1 fruit fly cellular context compared by ENCODE assay signal in the genomic region with DNA sequence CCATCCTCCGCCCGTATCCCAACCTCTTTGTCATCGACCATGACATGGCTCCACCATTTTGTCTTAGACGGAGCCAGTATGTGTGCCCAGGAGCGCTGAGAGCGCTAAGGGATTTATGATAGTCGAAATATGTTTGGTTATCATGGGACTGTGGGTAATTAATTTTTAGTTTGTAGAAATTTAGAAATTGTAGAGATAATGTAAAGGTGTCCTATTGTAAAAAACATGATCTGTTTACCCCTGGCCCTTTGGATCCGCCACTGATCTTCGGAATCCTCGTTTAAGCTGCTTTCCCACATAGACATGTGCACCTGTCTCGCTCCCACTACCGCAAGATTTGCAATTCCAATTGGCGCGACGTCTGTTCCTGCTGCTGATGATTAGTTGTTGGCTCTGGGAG.
TF ChIP-seq lines count a peak whose summit lies in the region.

No protein-coding gene starts in this region.

TF ChIP-seq in whole organism, prepupa, 60 proteins besides CTCF, POLR2A, EP300 and RAD21 (continued from another document):
- peak; percentile 27; the same call in 1 of the 3 replicates for TF ChIP-seq CG8119 (GFP tag; IDR thresholded peaks at IDR 0.05; lab: Robert Waterston, UW)
- peak; percentile 14 for TF ChIP-seq pdm3 (GFP tag; optimal IDR thresholded peaks at IDR 0.05; lab: Kevin White, UChicago)
- TF ChIP-seq CG7368 (GFP tag; optimal IDR thresholded peaks at IDR 0.05; lab: Kevin White, UChicago), result no peak
- TF ChIP-seq CG34406 (GFP tag; optimal IDR thresholded peaks at IDR 0.05; lab: Kevin White, UChicago), result no peak
- TF ChIP-seq fd59A (GFP tag; optimal IDR thresholded peaks at IDR 0.05; lab: Kevin White, UChicago), result peak; percentile 7
- no peak for TF ChIP-seq Hr38 (GFP tag; optimal IDR thresholded peaks at IDR 0.05; lab: Kevin White, UChicago)
- TF ChIP-seq CG32006 (GFP tag; optimal IDR thresholded peaks at IDR 0.05; lab: Kevin White, UChicago), result peak; percentile 15
- TF ChIP-seq CG10631 (GFP tag; optimal IDR thresholded peaks at IDR 0.05; lab: Kevin White, UChicago), result peak; percentile 39
- TF ChIP-seq CG11902 (GFP tag; optimal IDR thresholded peaks at IDR 0.05; lab: Kevin White, UChicago), result no peak
- TF ChIP-seq Eip75B (GFP tag; optimal IDR thresholded peaks at IDR 0.05; lab: Kevin White, UChicago), result peak; percentile 10
